Worm (Caenorhabditis elegans): ENCODE measurements around the gene enri-2.

Gene enri-2

DNA sequence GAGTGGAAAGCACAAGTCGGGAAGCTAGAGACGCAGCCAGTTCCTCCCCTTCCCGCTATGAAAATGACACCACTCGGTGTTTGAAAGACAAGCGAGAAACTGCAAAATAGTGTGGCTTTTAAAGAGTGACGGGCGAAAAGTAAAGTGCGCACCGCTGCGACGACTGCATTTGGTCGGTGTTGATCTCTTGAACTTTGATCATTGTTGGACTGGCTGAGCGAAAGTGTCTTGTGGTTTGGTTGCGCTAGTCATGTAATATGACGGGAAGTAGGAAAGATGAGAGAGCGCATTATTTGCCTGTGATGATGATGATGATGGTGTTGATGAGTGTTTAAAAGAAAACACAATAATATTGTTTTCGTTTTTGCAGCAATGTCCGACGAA, 14.6 kb downstream of the enri-2 start (continued):
- no peak for TF ChIP-seq ceh-9 (tag; optimal IDR thresholded peaks at IDR 0.05)
- TF ChIP-seq pqm-1 (tag; optimal IDR thresholded peaks at IDR 0.05) = peak; percentile 85
- peak; percentile 46 for TF ChIP-seq fkh-10 (GFP tag; optimal IDR thresholded peaks at IDR 0.05)
- TF ChIP-seq lin-15B (tag; optimal IDR thresholded peaks at IDR 0.05) = peak; percentile 51
- peak; percentile 74 for TF ChIP-seq skn-1 (tag; optimal IDR thresholded peaks at IDR 0.05)
- TF ChIP-seq unc-39 (tag; optimal IDR thresholded peaks at IDR 0.05) = no peak
- TF ChIP-seq elt-2 (tag; optimal IDR thresholded peaks at IDR 0.05) = peak; percentile 94
- no peak for TF ChIP-seq mml-1 (tag; optimal IDR thresholded peaks at IDR 0.05)
- peak; percentile 82 for TF ChIP-seq ceh-28 (tag; optimal IDR thresholded peaks at IDR 0.05)
- peak; percentile 89 for TF ChIP-seq nhr-25 (tag; optimal IDR thresholded peaks at IDR 0.05)
- peak; percentile 87 for TF ChIP-seq nhr-77 (tag; optimal IDR thresholded peaks at IDR 0.05)
- peak; percentile 84 for TF ChIP-seq tbx-2 (tag; optimal IDR thresholded peaks at IDR 0.05)
- TF ChIP-seq fos-1 (tag; optimal IDR thresholded peaks at IDR 0.05) = peak; percentile 87
- no peak for TF ChIP-seq nhr-237 (tag; optimal IDR thresholded peaks at IDR 0.05)
- peak; percentile 63 for TF ChIP-seq snpc-4 (tag; optimal IDR thresholded peaks at IDR 0.05)
- peak; percentile 54 for TF ChIP-seq elt-1 (tag; optimal IDR thresholded peaks at IDR 0.05)

DNA sequence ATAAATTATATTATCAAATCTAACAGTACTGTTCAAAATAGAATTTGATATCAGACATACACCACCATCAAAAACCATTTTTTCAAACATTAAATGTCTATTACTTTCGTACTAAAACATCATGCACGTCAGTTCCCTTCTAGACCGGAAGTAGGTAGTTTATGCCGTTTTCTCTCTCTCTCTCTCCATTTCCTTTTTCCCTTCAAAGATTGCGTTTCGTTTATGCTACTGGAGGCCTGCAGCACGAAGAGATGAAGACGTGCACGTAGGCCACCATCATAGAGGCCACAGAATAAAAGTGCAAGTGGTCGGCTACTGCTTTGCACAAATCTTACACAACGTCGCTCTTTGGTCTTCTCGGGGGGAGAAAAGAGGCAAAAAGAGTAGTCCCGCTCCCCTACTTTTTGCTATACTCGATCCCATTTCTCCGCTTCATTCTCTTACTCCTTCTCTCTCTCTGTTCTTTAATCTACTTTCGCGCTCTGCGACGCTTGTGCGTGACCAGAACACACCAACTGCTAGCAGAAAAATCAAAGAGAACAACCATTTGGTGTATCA, 15.9 kb downstream of the enri-2 start:
- no peak for TF ChIP-seq zag-1 (tag; optimal IDR thresholded peaks at IDR 0.05)
- TF ChIP-seq egl-27 (tag; optimal IDR thresholded peaks at IDR 0.05) = peak; percentile 12
- no peak for TF ChIP-seq unc-39 (tag; optimal IDR thresholded peaks at IDR 0.05)
- no peak for TF ChIP-seq ztf-11 (tag; optimal IDR thresholded peaks at IDR 0.05)
- TF ChIP-seq nhr-25 (tag; optimal IDR thresholded peaks at IDR 0.05) = peak; percentile 74
- TF ChIP-seq ZK546.5 (tag; optimal IDR thresholded peaks at IDR 0.05) = no peak
- peak; percentile 52 for TF ChIP-seq nhr-43 (tag; optimal IDR thresholded peaks at IDR 0.05; ENCODE audit: poor library complexity, severe bottlenecking)
- TF ChIP-seq ceh-16 (tag; optimal IDR thresholded peaks at IDR 0.05) = no peak
- no peak for TF ChIP-seq nhr-237 (tag; optimal IDR thresholded peaks at IDR 0.05)
- no peak for TF ChIP-seq nhr-12 (tag; optimal IDR thresholded peaks at IDR 0.05)
- peak; percentile 63 for TF ChIP-seq mdl-1 (tag; optimal IDR thresholded peaks at IDR 0.05)
- no peak for TF ChIP-seq nhr-28 (tag; optimal IDR thresholded peaks at IDR 0.05)
- TF ChIP-seq ceh-82 (tag; optimal IDR thresholded peaks at IDR 0.05) = peak; percentile 48
- no peak for TF ChIP-seq skn-1 (tag; optimal IDR thresholded peaks at IDR 0.05)
- peak; percentile 61 for TF ChIP-seq daf-12 (tag; optimal IDR thresholded peaks at IDR 0.05)
- no peak for TF ChIP-seq nhr-67 (tag; optimal IDR thresholded peaks at IDR 0.05)
- peak; percentile 48 for TF ChIP-seq sea-2 (GFP tag; optimal IDR thresholded peaks at IDR 0.05)
- peak; percentile 65 for TF ChIP-seq nfya-1 (tag; optimal IDR thresholded peaks at IDR 0.05; ENCODE audit: insufficient read depth)
- peak; percentile 17 for TF ChIP-seq hmg-11 (tag; optimal IDR thresholded peaks at IDR 0.05)
- no peak for TF ChIP-seq pqm-1 (tag; optimal IDR thresholded peaks at IDR 0.05)
- peak; percentile 33 for TF ChIP-seq jun-1 (tag; optimal IDR thresholded peaks at IDR 0.05)
- peak; percentile 32 for TF ChIP-seq R02D3.7 (tag; optimal IDR thresholded peaks at IDR 0.05)
- TF ChIP-seq fkh-2 (tag; optimal IDR thresholded peaks at IDR 0.05) = no peak
- peak; percentile 36 for TF ChIP-seq elt-1 (tag; optimal IDR thresholded peaks at IDR 0.05)
- peak in 1 of 3 experiments; percentile 59 for TF ChIP-seq elt-3 (tag; optimal IDR thresholded peaks at IDR 0.05)
- TF ChIP-seq egl-5 (tag; optimal IDR thresholded peaks at IDR 0.05) = peak; percentile 22
- no peak for TF ChIP-seq snpc-4 (tag; optimal IDR thresholded peaks at IDR 0.05)
- TF ChIP-seq lsy-12 (tag; optimal IDR thresholded peaks at IDR 0.05) = no peak
- TF ChIP-seq ama-1 (optimal IDR thresholded peaks at IDR 0.05) = no peak
- TF ChIP-seq ztf-4 (tag; optimal IDR thresholded peaks at IDR 0.05) = no peak
- TF ChIP-seq nhr-77 (tag; optimal IDR thresholded peaks at IDR 0.05) = no peak
- TF ChIP-seq aly-2 (tag; optimal IDR thresholded peaks at IDR 0.05) = no peak
- TF ChIP-seq unc-62 (GFP tag; optimal IDR thresholded peaks at IDR 0.05) = peak; percentile 33
- TF ChIP-seq ceh-9 (tag; optimal IDR thresholded peaks at IDR 0.05) = peak; percentile 8
- peak; percentile 39 for TF ChIP-seq ceh-28 (tag; optimal IDR thresholded peaks at IDR 0.05)
- TF ChIP-seq nhr-11 (tag; optimal IDR thresholded peaks at IDR 0.05) = peak; percentile 61
- no peak for TF ChIP-seq nhr-76 (tag; optimal IDR thresholded peaks at IDR 0.05)
- no peak for TF ChIP-seq mml-1 (tag; optimal IDR thresholded peaks at IDR 0.05)
- peak; percentile 4 for TF ChIP-seq lin-15B (tag; optimal IDR thresholded peaks at IDR 0.05)
- peak; percentile 22 for TF ChIP-seq elt-2 (tag; optimal IDR thresholded peaks at IDR 0.05)
- peak; percentile 89 for TF ChIP-seq lin-39 (tag; optimal IDR thresholded peaks at IDR 0.05)
- TF ChIP-seq nhr-23 (tag; optimal IDR thresholded peaks at IDR 0.05) = peak; percentile 31
- TF ChIP-seq fos-1 (tag; optimal IDR thresholded peaks at IDR 0.05) = peak; percentile 15
- TF ChIP-seq eor-1 (tag; optimal IDR thresholded peaks at IDR 0.05) = no peak
- peak; percentile 73 for TF ChIP-seq fkh-10 (GFP tag; optimal IDR thresholded peaks at IDR 0.05)
- TF ChIP-seq pha-4 (tag; optimal IDR thresholded peaks at IDR 0.05) = peak; percentile 70
- TF ChIP-seq tbx-2 (tag; optimal IDR thresholded peaks at IDR 0.05) = peak; percentile 70

Data from whole organism, L3 larva.